Fruit fly (Drosophila melanogaster) whole organism, embryonic: Measurements from ENCODE around the gene Paf-AHalpha.

Experiments used
- ATbp ChIP-seq: fragments of 200-800 bp; sonication (Bioruptor generic); optimal IDR thresholded peaks from 2 replicates; lab custom pipeline; 2017; ENCODE audit warnings: missing biosample characterization, mild to moderate bottlenecking, missing genetic modification characterization, missing genetic modification reagents
- Ada2b ChIP-seq: fragments of 200-800 bp; sonication (Bioruptor generic); IDR thresholded peaks from 2 replicates; pipeline ENCODE4 v1.3.6; 2022; ENCODE audit warnings: missing biosample characterization, missing genetic modification characterization
- CG10321 ChIP-seq: fragments of 200-800 bp; sonication (Bioruptor generic); IDR thresholded peaks from 2 replicates; pipeline ENCODE4 v1.3.6; 2022; ENCODE audit warnings: missing biosample characterization, missing genetic modification characterization
- CG10366 ChIP-seq: fragments of 200-800 bp; sonication (Bioruptor generic); IDR thresholded peaks from 2 replicates; pipeline ENCODE4 v1.3.6; 2022; ENCODE audit warnings: missing biosample characterization, missing genetic modification characterization
- CG11695 ChIP-seq: fragments of 200-800 bp; sonication (Bioruptor generic); IDR thresholded peaks from 3 replicates; pipeline ENCODE4 v1.3.6; 2022; ENCODE audit warnings: missing biosample characterization, missing genetic modification characterization
- CG11723 ChIP-seq: fragments of 200-800 bp; sonication (Bioruptor generic); optimal IDR thresholded peaks from 2 replicates; lab custom pipeline; 2017; ENCODE audit warnings: missing biosample characterization, mild to moderate bottlenecking, missing genetic modification characterization
- CG15514 ChIP-seq: fragments of 200-800 bp; sonication (Bioruptor generic); optimal IDR thresholded peaks from 3 replicates; lab custom pipeline; 2017; ENCODE audit warnings: missing biosample characterization, missing genetic modification characterization, mild to moderate bottlenecking, moderate library complexity, missing genetic modification reagents
- CG1602 ChIP-seq: fragments of 200-800 bp; sonication (Bioruptor generic); optimal IDR thresholded peaks from 3 replicates; lab custom pipeline; 2016; ENCODE audit warnings: missing biosample characterization, missing genetic modification characterization
- CG17612 ChIP-seq: fragments of 200-800 bp; sonication (Bioruptor generic); IDR thresholded peaks from 2 replicates; pipeline ENCODE4 v1.3.6; 2022; ENCODE audit warnings: missing biosample characterization, missing genetic modification characterization
- CG1792 ChIP-seq: fragments of 200-800 bp; sonication (Bioruptor generic); optimal IDR thresholded peaks from 2 replicates; lab custom pipeline; 2016; ENCODE audit warnings: missing biosample characterization, missing genetic modification characterization
- CG3407 ChIP-seq: fragments of 200-800 bp; sonication (Bioruptor generic); optimal IDR thresholded peaks from 2 replicates; lab custom pipeline; 2018; ENCODE audit warnings: missing biosample characterization, mild to moderate bottlenecking, missing genetic modification characterization
- CG34376 ChIP-seq: fragments of 200-800 bp; sonication (Bioruptor generic); optimal IDR thresholded peaks from 2 replicates; lab custom pipeline; 2018; ENCODE audit warnings: missing biosample characterization, mild to moderate bottlenecking, missing genetic modification characterization
- CG3726 ChIP-seq: fragments of 200-800 bp; sonication (Bioruptor generic); IDR thresholded peaks from 3 replicates; pipeline ENCODE4, ENCODE4 v1.3.6; 2022; ENCODE audit warnings: missing biosample characterization, missing genetic modification characterization
- CG42726 ChIP-seq: fragments of 200-800 bp; sonication (Bioruptor generic); IDR thresholded peaks from 2 replicates; pipeline ENCODE4 v1.3.6; 2022; ENCODE audit warnings: missing biosample characterization, missing genetic modification characterization; ENCODE audit not compliant: partially characterized antibody
- CG6175 ChIP-seq: fragments of 200-800 bp; sonication (Bioruptor generic); IDR thresholded peaks from 3 replicates; pipeline ENCODE4 v1.3.6; 2022; ENCODE audit warnings: missing biosample characterization, missing genetic modification characterization
- CG7963 ChIP-seq: fragments of 200-800 bp; sonication (Bioruptor generic); IDR thresholded peaks from 3 replicates; pipeline ENCODE4 v1.3.6; 2022; ENCODE audit warnings: missing biosample characterization, missing genetic modification characterization; ENCODE audit not compliant: partially characterized antibody
- CG9727 ChIP-seq: fragments of 200-800 bp; sonication (Bioruptor generic); optimal IDR thresholded peaks from 3 replicates; lab custom pipeline; 2017; ENCODE audit warnings: missing biosample characterization, mild to moderate bottlenecking, missing genetic modification characterization
- D ChIP-seq, 2 experiments: fragments of 200-800 bp in 1 of 2; fragments of >200 bp in 1 of 2; sonication (Bioruptor generic) in 1 of 2; optimal IDR thresholded peaks; 2 replicates in 1 of 2; 3 replicates in 1 of 2; lab custom pipeline; 2017; ENCODE audit warnings: mild to moderate bottlenecking in 1 of 2, missing biosample characterization in 1 of 2, missing genetic modification characterization in 1 of 2, missing genetic modification reagents in 1 of 2
- Doc3 ChIP-seq: fragments of 200-800 bp; sonication (Bioruptor generic); IDR thresholded peaks from 3 replicates; pipeline ENCODE4 v1.3.6; 2022; ENCODE audit warnings: missing biosample characterization, missing genetic modification characterization; ENCODE audit not compliant: partially characterized antibody
- H15 ChIP-seq: fragments of 200-800 bp; sonication (Bioruptor generic); IDR thresholded peaks from 3 replicates; pipeline ENCODE4 v1.3.6; 2022; ENCODE audit warnings: missing biosample characterization, missing genetic modification characterization
- HLH4C ChIP-seq: fragments of 200-800 bp; sonication (Bioruptor generic); IDR thresholded peaks from 3 replicates; pipeline ENCODE4 v1.3.6; 2022; ENCODE audit warnings: missing biosample characterization, missing genetic modification characterization; ENCODE audit not compliant: partially characterized antibody
- Lhr ChIP-seq: fragments of 200-800 bp; sonication (Bioruptor generic); optimal IDR thresholded peaks from 3 replicates; lab custom pipeline; 2017; ENCODE audit warnings: mild to moderate bottlenecking, missing biosample characterization, missing genetic modification reagents, missing genetic modification characterization
- Neu2 ChIP-seq: fragments of 200-800 bp; sonication (Bioruptor generic); optimal IDR thresholded peaks from 3 replicates; lab custom pipeline; 2016; ENCODE audit warnings: missing biosample characterization, missing genetic modification characterization, borderline replicate concordance
- Optix ChIP-seq: fragments of 200-800 bp; sonication (Bioruptor generic); IDR thresholded peaks from 3 replicates; pipeline ENCODE4 v1.3.6; 2022; ENCODE audit warnings: missing biosample characterization, missing genetic modification characterization
- Sox100B ChIP-seq: fragments of 200-800 bp; sonication (Bioruptor generic); optimal IDR thresholded peaks from 3 replicates; lab custom pipeline; 2018; ENCODE audit warnings: missing biosample characterization, mild to moderate bottlenecking, missing genetic modification characterization
- Sox102F ChIP-seq: fragments of 200-800 bp; sonication (Bioruptor generic); optimal IDR thresholded peaks from 2 replicates; lab custom pipeline; 2018; ENCODE audit warnings: missing biosample characterization, mild to moderate bottlenecking, missing genetic modification characterization, moderate library complexity
- Xrp1 ChIP-seq: fragments of 200-800 bp; sonication (Bioruptor generic); IDR thresholded peaks from 2 replicates; pipeline ENCODE4 v1.3.6; 2022; ENCODE audit warnings: missing biosample characterization, missing genetic modification characterization
- bowl ChIP-seq: fragments of 200-800 bp; sonication (Bioruptor generic); IDR thresholded peaks from 2 replicates; pipeline ENCODE4 v1.3.6; 2022; ENCODE audit warnings: missing biosample characterization, missing genetic modification characterization
- corto ChIP-seq: fragments of 200-800 bp; sonication (Bioruptor generic); optimal IDR thresholded peaks from 2 replicates; lab custom pipeline; 2016; ENCODE audit warnings: missing biosample characterization, mild to moderate bottlenecking, missing genetic modification characterization, moderate library complexity
- croc ChIP-seq: fragments of 200-800 bp; sonication (Bioruptor generic); conservative IDR thresholded peaks from 3 replicates; pipeline ENCODE4 v1.3.6; 2022; ENCODE audit warnings: missing biosample characterization, missing genetic modification characterization
- dysf ChIP-seq: fragments of 200-800 bp; sonication (Bioruptor generic); IDR thresholded peaks from 3 replicates; pipeline ENCODE4 v1.3.6; 2022; ENCODE audit warnings: missing biosample characterization, missing genetic modification characterization
- en ChIP-seq: fragments of 200-800 bp; sonication (Bioruptor generic); optimal IDR thresholded peaks from 2 replicates; lab custom pipeline; 2016; ENCODE audit warnings: missing biosample characterization, missing genetic modification characterization
- eve ChIP-seq, 2 experiments: fragments of >200 bp; optimal IDR thresholded peaks; 2 replicates each; lab custom pipeline; 2017; ENCODE audit warnings: missing biosample characterization in 2 of 2, missing genetic modification characterization in 2 of 2
- fd102C ChIP-seq: fragments of 200-800 bp; sonication (Bioruptor generic); optimal IDR thresholded peaks from 2 replicates; lab custom pipeline; 2018; ENCODE audit warnings: missing biosample characterization, mild to moderate bottlenecking, missing genetic modification characterization, moderate library complexity
- fd96Cb ChIP-seq: fragments of 200-800 bp; sonication (Bioruptor generic); optimal IDR thresholded peaks from 2 replicates; lab custom pipeline; 2018; ENCODE audit warnings: missing biosample characterization, mild to moderate bottlenecking, missing genetic modification characterization, moderate library complexity
- gfzf ChIP-seq: fragments of 200-800 bp; sonication (Bioruptor generic); optimal IDR thresholded peaks from 2 replicates; lab custom pipeline; 2016; ENCODE audit warnings: missing biosample characterization, mild to moderate bottlenecking, missing genetic modification characterization, moderate library complexity
- ham ChIP-seq: fragments of 200-800 bp; sonication (Bioruptor generic); IDR thresholded peaks from 2 replicates; pipeline ENCODE4 v1.3.6; 2022; ENCODE audit warnings: missing biosample characterization, missing genetic modification characterization
- kah ChIP-seq: fragments of 200-800 bp; sonication (Bioruptor generic); optimal IDR thresholded peaks from 2 replicates; lab custom pipeline; 2018; ENCODE audit warnings: missing biosample characterization, mild to moderate bottlenecking, missing genetic modification characterization
- nerfin-2 ChIP-seq: fragments of 200-800 bp; sonication (Bioruptor generic); IDR thresholded peaks from 2 replicates; pipeline ENCODE4 v1.3.6; 2022; ENCODE audit warnings: missing biosample characterization, missing genetic modification characterization; ENCODE audit not compliant: partially characterized antibody
- psq ChIP-seq: fragments of 200-800 bp; sonication (Bioruptor generic); optimal IDR thresholded peaks from 2 replicates; lab custom pipeline; 2017; ENCODE audit warnings: missing biosample characterization, missing genetic modification characterization
- ranshi ChIP-seq: fragments of 200-800 bp; sonication (Bioruptor generic); IDR thresholded peaks from 2 replicates; pipeline ENCODE4 v1.3.6; 2022; ENCODE audit warnings: missing biosample characterization, missing genetic modification characterization
- rib ChIP-seq: fragments of 200-800 bp; sonication (Bioruptor generic); IDR thresholded peaks from 2 replicates; pipeline ENCODE4 v1.3.6; 2022; ENCODE audit warnings: missing biosample characterization, missing genetic modification characterization
- stwl ChIP-seq: fragments of 200-800 bp; sonication (Bioruptor generic); optimal IDR thresholded peaks from 3 replicates; lab custom pipeline; 2018; ENCODE audit warnings: missing biosample characterization, mild to moderate bottlenecking, missing genetic modification characterization, moderate library complexity
- toy ChIP-seq: fragments of 200-800 bp; sonication (Bioruptor generic); IDR thresholded peaks from 2 replicates; pipeline ENCODE4 v1.3.6; 2022; ENCODE audit warnings: missing biosample characterization, missing genetic modification characterization
- tx ChIP-seq: fragments of 200-800 bp; sonication (Bioruptor generic); optimal IDR thresholded peaks from 2 replicates; lab custom pipeline; 2016; ENCODE audit warnings: missing biosample characterization, missing genetic modification characterization
- unpg ChIP-seq: fragments of 200-800 bp; sonication (Bioruptor generic); optimal IDR thresholded peaks from 3 replicates; lab custom pipeline; 2018; ENCODE audit warnings: missing biosample characterization, mild to moderate bottlenecking, missing genetic modification characterization, moderate library complexity
- vfl ChIP-seq: fragments of 200-800 bp; sonication (Bioruptor generic); optimal IDR thresholded peaks from 2 replicates; lab custom pipeline; 2016; ENCODE audit warnings: missing biosample characterization, missing genetic modification characterization
- zen2 ChIP-seq: fragments of 200-800 bp; sonication (Bioruptor generic); IDR thresholded peaks from 3 replicates; pipeline ENCODE4 v1.3.6; 2022; ENCODE audit warnings: missing biosample characterization, missing genetic modification characterization; ENCODE audit not compliant: partially characterized antibody

Gene Paf-AHalpha

DNA sequence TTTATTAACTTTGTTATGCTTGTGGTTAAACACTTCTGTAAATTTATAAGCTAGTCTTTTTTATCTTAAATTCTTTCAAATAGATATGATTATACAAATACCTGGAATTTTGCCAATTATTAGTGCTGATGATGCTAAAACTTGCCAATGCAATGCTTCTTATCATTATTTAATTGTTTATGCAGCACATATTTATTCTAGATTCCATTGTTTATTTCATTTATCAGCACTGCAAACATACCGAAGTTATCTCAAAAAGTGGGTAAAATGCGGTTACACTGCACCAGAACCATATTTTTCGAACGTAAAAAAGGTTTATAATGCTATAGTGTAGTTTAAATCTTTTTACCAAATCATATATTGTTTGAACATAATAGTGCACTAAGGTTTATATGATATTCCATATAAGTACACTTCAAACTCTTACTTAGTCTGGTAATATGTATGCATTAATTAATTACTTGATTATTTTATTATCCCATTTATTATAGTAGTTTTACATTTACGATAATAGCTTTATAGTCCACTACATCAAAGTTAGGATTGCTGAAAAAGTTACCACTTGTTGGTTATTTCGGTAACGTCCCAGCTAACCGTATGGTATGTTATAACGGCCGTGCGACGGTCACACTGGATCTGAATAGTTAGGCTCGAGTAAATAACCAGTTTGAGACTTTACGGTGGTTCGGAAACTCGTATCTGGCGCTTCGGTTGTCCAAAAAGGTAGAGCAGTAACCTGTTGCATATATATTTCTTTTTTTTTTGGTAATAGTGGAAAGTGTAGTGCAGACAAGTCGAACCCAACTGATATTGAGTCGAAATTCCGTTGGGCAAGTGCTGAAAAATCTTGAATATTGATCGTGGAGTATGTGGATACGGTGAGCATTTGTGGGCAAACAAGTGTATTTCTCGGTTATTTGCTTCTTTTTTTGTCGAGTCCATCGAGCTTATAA lies 3.1 kb upstream of the Paf-AHalpha start, which contains the start of gene Rhp (continued):
- TF ChIP-seq D (optimal IDR thresholded peaks at IDR 0.05; lab: Kevin White, UChicago) = no peak
- peak; percentile 43 for TF ChIP-seq D (GFP tag; optimal IDR thresholded peaks at IDR 0.05; lab: Kevin White, UChicago)
- TF ChIP-seq fd96Cb = no peak
- TF ChIP-seq kah (GFP tag; lab: Kevin White, UChicago) = peak; percentile 36
- TF ChIP-seq Xrp1 (GFP tag; lab: Robert Waterston, UW) = peak; percentile 40; the same call in 1 of the 2 replicates
- peak; percentile 50 for TF ChIP-seq Sox102F (GFP tag; lab: Kevin White, UChicago)
- no peak for TF ChIP-seq corto (GFP tag; lab: Kevin White, UChicago)
- peak; percentile 36 for TF ChIP-seq CG9727 (GFP tag; lab: Kevin White, UChicago)
- no peak for TF ChIP-seq CG34376
- TF ChIP-seq nerfin-2 (GFP tag; lab: Robert Waterston, UW) = no peak
- TF ChIP-seq ranshi (GFP tag; lab: Robert Waterston, UW) = no peak
- no peak for TF ChIP-seq Optix
- no peak for TF ChIP-seq Neu2 (GFP tag; lab: Kevin White, UChicago)
- no peak for TF ChIP-seq tx (GFP tag; lab: Kevin White, UChicago)
- no peak for TF ChIP-seq toy
- TF ChIP-seq CG7963 (GFP tag; lab: Robert Waterston, UW) = no peak
- no peak for TF ChIP-seq fd102C (GFP tag; lab: Kevin White, UChicago)
- no peak for TF ChIP-seq CG17612
- TF ChIP-seq rib (GFP tag; lab: Robert Waterston, UW) = no peak
- TF ChIP-seq HLH4C (GFP tag; lab: Robert Waterston, UW) = peak; percentile 23; the same call in 1 of the 3 replicates
- no peak for TF ChIP-seq bowl
- no peak for TF ChIP-seq dysf
- no peak for TF ChIP-seq CG10321 (GFP tag; lab: Robert Waterston, UW)
- TF ChIP-seq H15 = no peak
- TF ChIP-seq ATbp (GFP tag; lab: Kevin White, UChicago) = peak; percentile 77
- no peak for TF ChIP-seq zen2 (GFP tag; lab: Robert Waterston, UW)
- peak; percentile 23 for TF ChIP-seq CG15514 (GFP tag; lab: Kevin White, UChicago)
- no peak for TF ChIP-seq en
- no peak for TF ChIP-seq CG3726 (GFP tag; lab: Robert Waterston, UW)
- TF ChIP-seq CG42726 = no peak
- TF ChIP-seq unpg (GFP tag; lab: Kevin White, UChicago) = peak; percentile 51
- TF ChIP-seq CG11723 (GFP tag; lab: Kevin White, UChicago) = no peak
- peak; percentile 74 for TF ChIP-seq CG3407 (GFP tag; lab: Kevin White, UChicago)
- no peak for TF ChIP-seq Doc3 (GFP tag; lab: Robert Waterston, UW)
- TF ChIP-seq stwl = no peak
- TF ChIP-seq CG10366 = no peak
- TF ChIP-seq psq (GFP tag; lab: Kevin White, UChicago) = no peak
- no peak for TF ChIP-seq ham (GFP tag; lab: Robert Waterston, UW)
- TF ChIP-seq CG1792 = no peak
- no peak for TF ChIP-seq eve (GFP tag; optimal IDR thresholded peaks at IDR 0.05; lab: Kevin White, UChicago)
- TF ChIP-seq CG11695 (GFP tag; lab: Robert Waterston, UW) = 0 out of 3 replicates have a peak, but pooled peaks have one; percentile 34
- TF ChIP-seq Lhr (GFP tag; lab: Kevin White, UChicago) = peak; percentile 24
- TF ChIP-seq croc (GFP tag; lab: Robert Waterston, UW) = no peak
- TF ChIP-seq CG6175 (GFP tag; lab: Robert Waterston, UW) = no peak
- TF ChIP-seq vfl (GFP tag; lab: Kevin White, UChicago) = no peak
- no peak for TF ChIP-seq Ada2b
- no peak for TF ChIP-seq CG1602 (GFP tag; lab: Kevin White, UChicago)
- TF ChIP-seq gfzf = peak; percentile 71
- TF ChIP-seq Sox100B = peak; percentile 60
